Worm (Caenorhabditis elegans) whole organism, L1 larva: ENCODE measurements around the gene txt-2.

Source experiments
- C16A3.4 ChIP-seq: fragments of 150-350 bp; optimal IDR thresholded peaks from 2 replicates; lab custom pipeline; 2014; ENCODE audit warnings: missing biosample characterization, missing genetic modification characterization
- aly-2 ChIP-seq: fragments of 150-350 bp; optimal IDR thresholded peaks from 2 replicates; lab custom pipeline; 2014; ENCODE audit warnings: missing biosample characterization, missing genetic modification characterization
- ama-1 ChIP-seq: fragments of 150-350 bp; optimal IDR thresholded peaks from 2 replicates; lab custom pipeline; 2014
- lin-39 ChIP-seq: fragments of 150-350 bp; optimal IDR thresholded peaks from 2 replicates; lab custom pipeline; 2014; ENCODE audit warnings: missing biosample characterization, missing genetic modification reagents, missing genetic modification characterization
- nhr-76 ChIP-seq: sonication (generic microtip); optimal IDR thresholded peaks from 2 replicates; lab custom pipeline; 2017; ENCODE audit warnings: missing biosample characterization, missing genetic modification characterization
- nhr-90 ChIP-seq: sonication (generic microtip); optimal IDR thresholded peaks from 2 replicates; lab custom pipeline; 2016; ENCODE audit warnings: mild to moderate bottlenecking, missing genetic modification characterization, missing compliant biosample characterization; ENCODE audit not compliant: poor library complexity
- pqm-1 ChIP-seq: sonication (generic microtip); optimal IDR thresholded peaks from 3 replicates; lab custom pipeline; 2017; ENCODE audit warnings: missing biosample characterization, missing genetic modification characterization
- skn-1 ChIP-seq: fragments of 150-350 bp; optimal IDR thresholded peaks from 2 replicates; lab custom pipeline; 2014; ENCODE audit warnings: missing biosample characterization, missing genetic modification characterization
- unc-130 ChIP-seq: fragments of 150-350 bp; optimal IDR thresholded peaks from 2 replicates; lab custom pipeline; 2017; ENCODE audit warnings: missing biosample characterization, missing genetic modification characterization, inconsistent platforms
- unc-86 ChIP-seq: sonication (generic microtip); optimal IDR thresholded peaks from 2 replicates; lab custom pipeline; 2016; ENCODE audit warnings: missing genetic modification characterization, missing compliant biosample characterization
- vab-15 ChIP-seq: sonication (generic microtip); optimal IDR thresholded peaks from 2 replicates; lab custom pipeline; 2017; ENCODE audit warnings: missing genotype, mild to moderate bottlenecking, missing genetic modification characterization, missing compliant biosample characterization
- zag-1 ChIP-seq: fragments of 150-350 bp; optimal IDR thresholded peaks from 2 replicates; lab custom pipeline; 2014; ENCODE audit warnings: missing biosample characterization, missing genetic modification characterization
- ztf-11 ChIP-seq, 2 experiments: sonication (generic microtip); optimal IDR thresholded peaks; 2 replicates each; lab custom pipeline; 2016 to 2017; ENCODE audit warnings: missing genetic modification characterization in 2 of 2, missing biosample characterization in 1 of 2, missing compliant biosample characterization in 1 of 2

ce11 chrV:283953-284352, 43.7 kb upstream of the txt-2 start:
- TF ChIP-seq pqm-1 (tag; lab: Kevin White, UChicago) (no peak), ztf-11 (tag; optimal IDR thresholded peaks at IDR 0.05; lab: Kevin White, UChicago) (no peak), nhr-76 (tag; lab: Kevin White, UChicago) (no peak), skn-1 (tag; lab: Kevin White, UChicago) (no peak), lin-39 (tag; lab: Kevin White, UChicago) (no peak), unc-130 (tag; lab: Kevin White, UChicago) (no peak), zag-1 (tag; lab: Kevin White, UChicago) (no peak), vab-15 (no peak), aly-2 (tag; lab: Kevin White, UChicago) (no peak), nhr-90 (tag; lab: Kevin White, UChicago) (no peak), unc-86 (no peak), C16A3.4 (no peak), ama-1 (no peak)
